Worm (Caenorhabditis elegans) whole organism, L4/young adult: ENCODE results near the gene nhr-187.

Experiments used
- W03F9.2 ChIP-seq: fragments of 150-350 bp; optimal IDR thresholded peaks from 2 replicates; lab custom pipeline; 2014; ENCODE audit warnings: missing biosample characterization, missing genetic modification characterization
- dao-5 ChIP-seq: sonication (generic microtip); optimal IDR thresholded peaks from 2 replicates; lab custom pipeline; 2016; ENCODE audit warnings: missing genotype, missing genetic modification characterization, moderate library complexity, missing compliant biosample characterization
- him-1 ChIP-seq: sonication (generic microtip); optimal IDR thresholded peaks from 2 replicates; lab custom pipeline; 2016; ENCODE audit warnings: missing genotype, missing genetic modification reagents, missing genetic modification characterization, missing compliant biosample characterization

DNA sequence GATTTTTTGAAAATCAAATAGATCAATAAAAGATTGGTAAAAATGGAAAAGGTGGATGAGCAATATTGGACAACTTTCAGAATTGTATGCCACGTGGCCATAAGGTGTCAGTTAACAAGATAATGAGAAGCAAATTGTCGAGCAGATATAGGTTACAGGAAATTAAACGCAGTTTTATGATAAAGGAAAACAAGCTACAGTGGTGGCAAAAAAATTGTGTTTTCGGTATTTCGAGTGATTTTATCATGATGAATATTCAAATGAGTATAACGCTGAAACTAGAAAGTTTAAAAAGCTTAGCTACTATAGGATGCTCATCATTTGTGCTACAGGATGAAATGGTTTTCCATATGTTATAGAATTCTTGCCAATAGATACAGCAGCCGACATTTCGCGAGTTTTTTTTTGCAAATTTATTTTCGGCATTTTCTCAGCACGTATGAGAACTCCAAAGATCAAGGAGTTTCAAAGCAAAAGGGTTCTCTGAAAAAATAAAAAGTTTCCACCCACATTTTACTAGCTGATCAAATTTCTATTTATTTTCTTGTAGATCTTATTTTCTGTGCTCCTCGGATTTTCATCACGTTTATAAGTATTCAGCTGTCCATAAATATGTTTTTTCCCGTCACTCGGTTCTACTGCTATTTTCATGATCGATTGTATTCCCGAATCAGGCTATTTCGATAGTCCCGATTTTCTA lies 39.9 kb upstream of the nhr-187 start, which contains the start of the genes str-229 and srh-190:
- TF ChIP-seq him-1 (no peak), dao-5 (tag; lab: Kevin White, UChicago) (no peak), W03F9.2 (tag; lab: Kevin White, UChicago) (no peak)
